Worm (Caenorhabditis elegans) whole organism, late embryonic: ENCODE results near the gene F09C12.2.

Experiments used
- C08G9.2 ChIP-seq: sonication (generic microtip); optimal IDR thresholded peaks from 2 replicates; lab custom pipeline; 2016; ENCODE audit warnings: mild to moderate bottlenecking, missing genetic modification characterization, moderate library complexity, missing compliant biosample characterization
- K02D7.2 ChIP-seq: sonication (generic microtip); optimal IDR thresholded peaks from 2 replicates; lab custom pipeline; 2017; ENCODE audit warnings: mild to moderate bottlenecking, missing genetic modification characterization, missing compliant biosample characterization
- T23F11.4 ChIP-seq: fragments of 200-800 bp; sonication (Bioruptor generic); optimal IDR thresholded peaks from 2 replicates; lab custom pipeline; 2018; ENCODE audit warnings: mild to moderate bottlenecking, missing genetic modification characterization, missing compliant biosample characterization
- Y22D7AL.16 ChIP-seq: sonication (generic microtip); optimal IDR thresholded peaks from 2 replicates; lab custom pipeline; 2016; ENCODE audit warnings: missing genetic modification characterization, missing compliant biosample characterization
- ahr-1 ChIP-seq: sonication (generic microtip); optimal IDR thresholded peaks from 2 replicates; lab custom pipeline; 2016; ENCODE audit warnings: missing genetic modification characterization, missing compliant biosample characterization
- ceh-18 ChIP-seq: sonication (generic microtip); optimal IDR thresholded peaks from 2 replicates; lab custom pipeline; 2016; ENCODE audit warnings: missing genetic modification characterization, missing compliant biosample characterization
- ceh-22 ChIP-seq: sonication (generic microtip); optimal IDR thresholded peaks from 2 replicates; lab custom pipeline; 2017; ENCODE audit warnings: missing biosample characterization, missing genetic modification characterization
- ceh-24 ChIP-seq: sonication (generic microtip); optimal IDR thresholded peaks from 2 replicates; lab custom pipeline; 2016; ENCODE audit warnings: mild to moderate bottlenecking, missing genetic modification characterization, missing compliant biosample characterization
- ceh-48 ChIP-seq: sonication (generic microtip); optimal IDR thresholded peaks from 2 replicates; lab custom pipeline; 2016; ENCODE audit warnings: missing genetic modification characterization, inconsistent platforms, missing compliant biosample characterization
- ceh-6 ChIP-seq: fragments of 200-800 bp; sonication (Bioruptor generic); optimal IDR thresholded peaks from 2 replicates; lab custom pipeline; 2018; ENCODE audit warnings: mild to moderate bottlenecking, missing genetic modification characterization, missing compliant biosample characterization
- dmd-4 ChIP-seq: sonication (generic microtip); optimal IDR thresholded peaks from 2 replicates; lab custom pipeline; 2016; ENCODE audit warnings: borderline replicate concordance, missing genetic modification characterization, missing compliant biosample characterization
- dve-1 ChIP-seq: sonication (generic microtip); optimal IDR thresholded peaks from 2 replicates; lab custom pipeline; 2017; ENCODE audit warnings: antibody characterized with exemption, mild to moderate bottlenecking, missing genetic modification characterization, missing compliant biosample characterization
- elt-2 ChIP-seq: sonication (generic microtip); optimal IDR thresholded peaks from 2 replicates; lab custom pipeline; 2016; ENCODE audit warnings: missing genetic modification reagents, missing genetic modification characterization, missing compliant biosample characterization
- elt-4 ChIP-seq: sonication (generic microtip); optimal IDR thresholded peaks from 2 replicates; lab custom pipeline; 2016; ENCODE audit warnings: missing genetic modification characterization, missing compliant biosample characterization
- ets-4 ChIP-seq: sonication (generic microtip); optimal IDR thresholded peaks from 2 replicates; lab custom pipeline; 2016; ENCODE audit warnings: missing genetic modification characterization, missing compliant biosample characterization
- fax-1 ChIP-seq: sonication (generic microtip); optimal IDR thresholded peaks from 2 replicates; lab custom pipeline; 2016; ENCODE audit warnings: missing genotype, missing genetic modification characterization, missing compliant biosample characterization
- gmeb-2 ChIP-seq: sonication (generic microtip); optimal IDR thresholded peaks from 2 replicates; lab custom pipeline; 2016; ENCODE audit warnings: missing genetic modification characterization, inconsistent platforms, missing compliant biosample characterization
- hlh-13 ChIP-seq: fragments of 200-800 bp; sonication (Bioruptor generic); optimal IDR thresholded peaks from 2 replicates; lab custom pipeline; 2018; ENCODE audit warnings: mild to moderate bottlenecking, missing genetic modification characterization, missing compliant biosample characterization
- hlh-30 ChIP-seq: sonication (generic microtip); optimal IDR thresholded peaks from 2 replicates; lab custom pipeline; 2017; ENCODE audit warnings: antibody characterized with exemption, missing genetic modification characterization, missing compliant biosample characterization; ENCODE audit not compliant: insufficient read depth
- hlh-6 ChIP-seq: sonication (generic microtip); optimal IDR thresholded peaks from 2 replicates; lab custom pipeline; 2016; ENCODE audit warnings: missing genotype, missing genetic modification characterization, missing compliant biosample characterization
- hlh-8 ChIP-seq: sonication (generic microtip); optimal IDR thresholded peaks from 2 replicates; lab custom pipeline; 2016; ENCODE audit warnings: missing genotype, missing genetic modification characterization, missing compliant biosample characterization
- lim-6 ChIP-seq: sonication (generic microtip); optimal IDR thresholded peaks from 2 replicates; lab custom pipeline; 2016; ENCODE audit warnings: missing genetic modification characterization, missing compliant biosample characterization
- lin-11 ChIP-seq: fragments of 200-800 bp; sonication (Bioruptor generic); optimal IDR thresholded peaks from 2 replicates; lab custom pipeline; 2018; ENCODE audit warnings: mild to moderate bottlenecking, missing genetic modification characterization, missing compliant biosample characterization
- madf-2 ChIP-seq: sonication (generic microtip); optimal IDR thresholded peaks from 2 replicates; lab custom pipeline; 2017; ENCODE audit warnings: missing genetic modification characterization, missing compliant biosample characterization
- nfya-1 ChIP-seq: sonication (generic microtip); optimal IDR thresholded peaks from 2 replicates; lab custom pipeline; 2017; ENCODE audit warnings: missing genetic modification characterization, mild to moderate bottlenecking, missing compliant biosample characterization, antibody characterized with exemption, moderate library complexity
- nhr-11 ChIP-seq: fragments of 150-350 bp; optimal IDR thresholded peaks from 2 replicates; lab custom pipeline; 2014; ENCODE audit warnings: missing biosample characterization, missing genetic modification characterization
- nhr-232 ChIP-seq: sonication (generic microtip); optimal IDR thresholded peaks from 2 replicates; lab custom pipeline; 2016; ENCODE audit warnings: missing genetic modification characterization, missing compliant biosample characterization
- pax-1 ChIP-seq: fragments of 150-350 bp; optimal IDR thresholded peaks from 2 replicates; lab custom pipeline; 2014; ENCODE audit warnings: missing biosample characterization, missing genetic modification characterization
- pha-4 ChIP-seq: fragments of 150-350 bp; optimal IDR thresholded peaks from 2 replicates; lab custom pipeline; 2018; ENCODE audit warnings: missing biosample characterization, missing genetic modification reagents, missing genetic modification characterization
- pros-1 ChIP-seq: fragments of 150-350 bp; optimal IDR thresholded peaks from 2 replicates; lab custom pipeline; 2014; ENCODE audit warnings: missing biosample characterization, missing genetic modification reagents, missing genetic modification characterization
- ref-2 ChIP-seq: sonication (generic microtip); optimal IDR thresholded peaks from 2 replicates; lab custom pipeline; 2016; ENCODE audit warnings: missing genetic modification characterization, missing compliant biosample characterization
- sdc-2 ChIP-seq: sonication (generic microtip); optimal IDR thresholded peaks from 2 replicates; lab custom pipeline; 2016; ENCODE audit warnings: missing genotype, missing genetic modification characterization, missing compliant biosample characterization
- sox-4 ChIP-seq: sonication (generic microtip); optimal IDR thresholded peaks from 2 replicates; lab custom pipeline; 2017; ENCODE audit warnings: mild to moderate bottlenecking, missing genetic modification characterization, inconsistent platforms, missing compliant biosample characterization
- tbx-2 ChIP-seq: sonication (generic microtip); optimal IDR thresholded peaks from 2 replicates; lab custom pipeline; 2016; ENCODE audit warnings: missing genetic modification characterization, missing compliant biosample characterization
- tbx-7 ChIP-seq: sonication (generic microtip); optimal IDR thresholded peaks from 2 replicates; lab custom pipeline; 2016; ENCODE audit warnings: missing genotype, missing genetic modification characterization, missing compliant biosample characterization
- ttx-3 ChIP-seq: sonication (generic microtip); optimal IDR thresholded peaks from 2 replicates; lab custom pipeline; 2016; ENCODE audit warnings: missing genetic modification reagents, missing genetic modification characterization, missing compliant biosample characterization
- unc-42 ChIP-seq: sonication (generic microtip); optimal IDR thresholded peaks from 2 replicates; lab custom pipeline; 2016; ENCODE audit warnings: missing genotype, missing genetic modification characterization, missing compliant biosample characterization
- unc-55 ChIP-seq: sonication (generic microtip); optimal IDR thresholded peaks from 2 replicates; lab custom pipeline; 2017; ENCODE audit warnings: missing biosample characterization, missing genetic modification reagents, missing genetic modification characterization
- unc-86 ChIP-seq: sonication (generic microtip); optimal IDR thresholded peaks from 2 replicates; lab custom pipeline; 2016; ENCODE audit warnings: missing genetic modification characterization, missing compliant biosample characterization

Gene F09C12.2

DNA sequence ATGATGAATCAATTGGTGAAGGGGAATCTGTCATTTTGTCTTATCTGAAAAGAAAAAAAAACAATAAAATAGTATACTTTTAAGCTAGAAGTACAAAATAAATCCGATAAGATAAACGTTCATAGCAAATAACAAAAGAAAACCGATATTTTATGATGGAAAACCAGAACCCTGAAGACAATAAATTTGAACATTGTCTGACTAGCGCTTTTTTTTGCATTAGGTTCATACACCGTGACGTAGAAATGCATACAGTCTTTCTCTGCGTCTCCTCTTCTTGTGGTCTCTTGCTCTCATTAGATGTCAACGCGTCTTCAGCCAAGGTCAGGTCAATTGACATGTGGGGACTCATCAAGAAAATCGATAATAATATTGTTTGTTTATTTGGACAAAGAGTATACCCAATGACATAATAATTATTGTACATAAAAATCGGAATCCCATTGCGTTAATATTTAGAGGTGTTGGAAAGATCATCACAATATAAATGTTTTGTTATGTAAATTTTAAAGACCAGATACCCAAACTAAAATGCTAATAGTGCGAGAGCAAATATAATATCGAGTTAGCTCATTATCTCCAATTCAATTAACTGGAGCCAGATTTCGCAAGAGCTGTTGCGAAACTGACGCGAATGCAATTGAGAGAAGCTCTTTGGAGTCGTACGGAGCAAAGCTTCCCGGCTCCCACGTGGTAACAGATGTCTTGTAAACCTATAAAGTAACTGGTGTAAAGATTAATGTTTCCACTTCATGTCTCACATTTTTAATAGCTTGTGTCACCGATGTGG lies 28.5 kb upstream of the F09C12.2 start, which contains the start of gene dsh-2:
dsh-2 (minus strand) TSS at position 51 of the 790 bp plus-strand sequence.
- TF ChIP-seq T23F11.4, result no peak
- no peak for TF ChIP-seq ahr-1 (tag; lab: Kevin White, UChicago)
- peak; percentile 32 for TF ChIP-seq tbx-2
- peak; percentile 52 for TF ChIP-seq hlh-30 (tag; lab: Kevin White, UChicago)
- no peak for TF ChIP-seq ttx-3
- no peak for TF ChIP-seq tbx-7 (tag; lab: Kevin White, UChicago)
- no peak for TF ChIP-seq hlh-8 (tag; lab: Kevin White, UChicago)
- no peak for TF ChIP-seq lim-6 (tag; lab: Kevin White, UChicago)
- TF ChIP-seq nfya-1 (tag; lab: Kevin White, UChicago), result peak; percentile 39
- TF ChIP-seq madf-2 (tag; lab: Kevin White, UChicago), result no peak
- no peak for TF ChIP-seq sox-4
- no peak for TF ChIP-seq ceh-22 (tag; lab: Kevin White, UChicago)
- peak; percentile 25 for TF ChIP-seq ceh-48 (tag; lab: Kevin White, UChicago)
- peak; percentile 65 for TF ChIP-seq unc-42 (tag; lab: Kevin White, UChicago)
- peak; percentile 41 for TF ChIP-seq unc-55 (GFP tag; lab: Kevin White, UChicago)
- TF ChIP-seq pax-1 (tag; lab: Kevin White, UChicago), result peak; percentile 86
- TF ChIP-seq, all 69 proteins: peak for 7

DNA sequence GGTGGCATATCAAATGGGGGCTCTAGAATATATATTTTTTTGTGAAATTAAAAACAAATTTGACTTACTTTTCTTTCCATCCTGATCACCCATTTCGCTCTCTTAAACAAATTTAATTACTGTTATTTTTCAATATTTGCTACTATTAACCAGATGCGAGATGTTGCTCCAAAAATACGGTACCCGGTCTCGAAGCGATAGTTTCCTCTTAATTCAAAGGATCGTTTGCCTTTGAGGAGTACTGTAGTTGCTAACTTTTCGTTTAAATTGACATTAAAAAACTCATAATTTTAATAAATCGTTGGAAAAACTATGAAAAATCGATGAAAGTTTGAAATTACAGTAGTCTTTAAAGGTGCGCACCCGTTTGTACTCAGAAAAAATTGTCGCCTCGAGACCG lies 26.5 kb upstream of the F09C12.2 start, which contains the start of gene C04G6.4:
C04G6.4 (minus strand) TSS at position 101 of the 400 bp plus-strand sequence.
- TF ChIP-seq lim-6 (tag; lab: Kevin White, UChicago), result no peak
- TF ChIP-seq hlh-8 (tag; lab: Kevin White, UChicago), result no peak
- TF ChIP-seq dve-1 (tag; lab: Kevin White, UChicago), result no peak
- TF ChIP-seq Y22D7AL.16 (tag; lab: Kevin White, UChicago), result no peak
- TF ChIP-seq pha-4 (tag; lab: Kevin White, UChicago), result no peak

DNA sequence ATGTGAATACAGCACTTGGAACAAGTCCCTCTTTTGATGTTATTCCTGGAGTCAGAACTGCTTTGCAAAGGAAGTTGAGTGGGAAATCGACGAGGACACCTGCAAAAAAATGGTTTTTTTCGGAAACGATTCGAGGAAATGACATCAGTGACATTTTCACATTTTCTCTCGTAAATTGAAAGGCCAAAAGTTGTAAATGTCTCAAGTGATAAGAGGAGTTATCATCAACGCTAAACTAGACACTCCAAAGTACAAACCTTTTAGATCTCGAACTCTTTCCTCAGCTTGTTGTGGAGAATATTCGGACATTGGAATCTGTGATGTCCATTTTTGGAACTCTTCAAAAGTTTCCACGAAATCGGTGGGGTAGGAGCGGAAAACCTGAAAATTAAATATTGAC lies 25.6 kb upstream of the F09C12.2 start:
- TF ChIP-seq elt-2 (tag; lab: Kevin White, UChicago) (peak; percentile 49), pros-1 (tag; lab: Kevin White, UChicago) (no peak), nhr-232 (tag; lab: Kevin White, UChicago) (no peak), dve-1 (tag; lab: Kevin White, UChicago) (no peak), lin-11 (tag; lab: Kevin White, UChicago) (no peak)

DNA sequence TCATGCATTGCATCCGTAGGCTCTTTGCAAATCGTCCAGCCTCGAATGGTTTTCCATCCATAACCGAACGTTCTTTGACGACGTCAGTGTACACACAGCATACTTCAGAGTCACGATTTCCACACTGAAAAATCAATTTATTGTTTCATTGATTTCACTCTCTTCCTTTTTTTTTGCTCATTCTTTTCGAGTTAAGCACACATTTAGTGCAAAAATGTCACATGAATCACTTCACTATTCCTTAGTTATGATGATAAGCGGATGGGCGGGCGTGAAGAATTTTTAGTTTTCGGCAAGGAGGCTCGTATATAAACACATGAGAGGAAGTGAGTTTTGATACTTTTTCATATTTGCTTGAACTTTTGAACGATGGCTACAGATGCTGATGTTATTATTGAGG lies 24.4 kb upstream of the F09C12.2 start, which contains the start of gene txt-9:
txt-9 (plus strand) TSS at position 336 of the 400 bp plus-strand sequence.
- no peak for TF ChIP-seq ceh-18
- no peak for TF ChIP-seq sox-4
- no peak for TF ChIP-seq ceh-48 (tag; lab: Kevin White, UChicago)
- TF ChIP-seq ceh-6 (GFP tag; lab: Kevin White, UChicago), result no peak
- TF ChIP-seq ahr-1 (tag; lab: Kevin White, UChicago), result no peak
- no peak for TF ChIP-seq lim-6 (tag; lab: Kevin White, UChicago)
- TF ChIP-seq ceh-22 (tag; lab: Kevin White, UChicago), result no peak
- TF ChIP-seq sdc-2 (tag; lab: Kevin White, UChicago), result no peak
- TF ChIP-seq tbx-2, result no peak
- no peak for TF ChIP-seq nhr-11 (tag; lab: Kevin White, UChicago)
- no peak for TF ChIP-seq elt-4 (tag; lab: Kevin White, UChicago)
- no peak for TF ChIP-seq hlh-13
- no peak for TF ChIP-seq ceh-24 (tag; lab: Kevin White, UChicago)
- no peak for TF ChIP-seq lin-11 (tag; lab: Kevin White, UChicago)

DNA sequence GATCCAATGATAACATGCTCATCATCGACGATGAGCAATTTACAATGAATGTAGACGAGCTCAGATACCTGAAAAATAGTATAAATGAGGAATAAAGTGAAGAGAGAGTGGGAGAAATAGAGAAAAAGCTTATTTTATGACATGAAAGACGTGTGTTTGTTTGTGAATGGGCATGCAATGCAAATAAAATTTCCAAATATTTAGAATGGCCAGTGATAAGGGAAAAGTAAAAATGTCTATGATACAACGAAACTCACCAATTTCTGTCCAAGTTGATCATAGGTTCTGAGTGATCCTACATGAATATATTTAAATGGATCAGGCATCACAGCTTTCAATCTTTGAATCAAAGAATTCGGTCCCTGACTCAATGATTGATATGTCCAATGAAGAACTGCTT lies 23.7 kb upstream of the F09C12.2 start:
- TF ChIP-seq C08G9.2 (tag; lab: Kevin White, UChicago) (no peak), T23F11.4 (no peak), ttx-3 (no peak), tbx-2 (no peak), unc-86 (tag; lab: Kevin White, UChicago) (no peak), hlh-6 (tag; lab: Kevin White, UChicago) (no peak), nfya-1 (tag; lab: Kevin White, UChicago) (no peak), ets-4 (tag; lab: Kevin White, UChicago) (no peak), K02D7.2 (tag; lab: Kevin White, UChicago) (no peak), ceh-6 (GFP tag; lab: Kevin White, UChicago) (no peak), fax-1 (tag; lab: Kevin White, UChicago) (no peak), ref-2 (tag; lab: Kevin White, UChicago) (no peak), ceh-18 (no peak), nhr-11 (tag; lab: Kevin White, UChicago) (no peak), gmeb-2 (tag; lab: Kevin White, UChicago) (no peak), hlh-8 (tag; lab: Kevin White, UChicago) (no peak), dmd-4 (tag; lab: Kevin White, UChicago) (no peak)
- TF ChIP-seq, all 69 proteins: peak for 0
